Fruit fly (Drosophila melanogaster) whole organism, prepupa: Measurements from ENCODE around the gene Bsg.

Experiments used
- CG3919 ChIP-seq: fragments of 200-800 bp; sonication (Bioruptor generic); optimal IDR thresholded peaks from 3 replicates; lab custom pipeline; 2016; ENCODE audit warnings: missing biosample characterization, missing genetic modification characterization
- Hr4 ChIP-seq: fragments of 200-800 bp; sonication (Bioruptor generic); optimal IDR thresholded peaks from 3 replicates; lab custom pipeline; 2016; ENCODE audit warnings: missing biosample characterization, missing genetic modification characterization
- Lpt ChIP-seq: fragments of 200-800 bp; sonication (Bioruptor generic); optimal IDR thresholded peaks from 3 replicates; lab custom pipeline; 2016; ENCODE audit warnings: missing biosample characterization, missing genetic modification characterization
- spab ChIP-seq: fragments of 200-800 bp; sonication (Bioruptor generic); optimal IDR thresholded peaks from 2 replicates; lab custom pipeline; 2017; ENCODE audit warnings: missing biosample characterization, mild to moderate bottlenecking, missing genetic modification characterization, missing genetic modification reagents

DNA sequence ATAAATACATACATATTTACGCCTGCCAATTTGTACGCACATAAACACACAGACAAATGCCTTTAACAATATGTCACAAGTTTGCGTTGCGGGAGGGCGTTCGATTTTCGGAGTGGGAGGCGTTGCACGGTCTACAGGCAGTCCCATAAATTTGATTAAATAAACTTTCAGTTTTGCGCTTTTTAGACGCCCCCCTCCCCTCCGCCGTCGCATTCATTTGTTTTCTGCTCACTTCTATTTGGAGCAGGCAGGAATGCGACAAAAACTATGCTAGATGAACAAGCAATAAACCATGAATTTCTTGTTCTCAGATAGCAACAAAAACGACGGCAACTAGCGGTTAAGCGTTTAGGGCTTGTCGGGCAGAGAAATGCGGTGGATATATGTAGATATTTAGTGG is 15.8 kb downstream of the Bsg start:
- no peak for TF ChIP-seq Lpt (GFP tag; lab: Kevin White, UChicago)
- no peak for TF ChIP-seq Hr4 (GFP tag; lab: Kevin White, UChicago)
- TF ChIP-seq CG3919 (GFP tag; lab: Kevin White, UChicago): no peak
- no peak for TF ChIP-seq spab (GFP tag; lab: Kevin White, UChicago)
